Fruit fly (Drosophila melanogaster) Kc167 (cell line): ENCODE data around the gene beat-VI.

ENCODE experiments used
- Myc ChIP-seq: fragments of >200 bp; optimal IDR thresholded peaks from 2 replicates; lab custom pipeline; 2017; ENCODE audit warnings: missing external identifiers
- Sin3A ChIP-seq: fragments of >200 bp; optimal IDR thresholded peaks from 2 replicates; lab custom pipeline; 2018; ENCODE audit warnings: missing external identifiers
- h ChIP-seq: fragments of >200 bp; optimal IDR thresholded peaks from 3 replicates; lab custom pipeline; 2018; ENCODE audit warnings: missing external identifiers
- insv ChIP-seq: fragments of >200 bp; optimal IDR thresholded peaks from 3 replicates; lab custom pipeline; 2018; ENCODE audit warnings: missing external identifiers
- psq ChIP-seq: fragments of >200 bp; optimal IDR thresholded peaks from 2 replicates; lab custom pipeline; 2017; ENCODE audit warnings: missing external identifiers
- ttk ChIP-seq: sonication (Bioruptor generic); optimal IDR thresholded peaks from 2 replicates; lab custom pipeline; 2017; ENCODE audit warnings: missing external identifiers

DNA sequence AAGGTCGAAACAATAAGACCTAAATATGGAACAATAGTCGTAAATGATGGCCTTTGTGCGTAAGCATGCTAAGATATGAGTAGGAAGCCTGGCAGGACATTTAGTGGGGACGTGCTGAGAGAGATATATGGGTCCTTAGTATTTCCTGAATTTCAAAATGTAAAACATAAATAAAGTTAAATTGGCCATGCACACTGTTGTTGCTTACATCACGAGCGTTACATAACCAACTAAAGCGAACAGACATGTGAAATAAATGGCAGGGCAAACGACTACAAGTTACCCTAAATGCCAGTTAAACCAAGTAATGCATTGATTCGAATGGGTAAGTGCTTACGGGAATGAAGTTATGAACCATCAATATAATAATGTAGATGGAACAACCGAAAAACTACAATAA lies 42.2 kb upstream of the beat-VI start:
- TF ChIP-seq Sin3A (lab: Kevin White, UChicago) = no peak
- TF ChIP-seq ttk (lab: Kevin White, UChicago) = no peak
- TF ChIP-seq insv (lab: Kevin White, UChicago) = no peak
- TF ChIP-seq h (lab: Kevin White, UChicago) = no peak
- no peak for TF ChIP-seq psq
- no peak for TF ChIP-seq Myc (lab: Kevin White, UChicago)
